Fruit fly (Drosophila melanogaster): ENCODE data around the gene bsh.

The bsh gene

DNA sequence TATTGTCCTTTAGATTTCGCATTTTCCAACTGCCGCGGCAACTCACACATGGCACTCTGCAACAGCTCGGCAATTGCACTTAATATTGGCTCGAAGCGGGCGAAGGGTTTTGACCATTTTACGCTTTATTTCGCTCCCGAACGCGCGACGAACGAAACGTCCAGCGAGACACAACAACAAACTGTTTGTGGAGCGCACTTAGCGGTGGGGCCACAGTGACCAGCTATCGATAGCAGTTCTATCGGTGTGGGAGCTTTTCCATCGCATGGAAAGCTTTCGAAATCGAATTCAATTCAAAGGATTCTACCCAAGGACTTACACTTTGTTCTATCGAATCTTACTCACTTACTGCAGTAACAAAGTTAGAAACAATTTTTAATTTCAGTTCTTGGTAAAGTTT is 12.2 kb downstream of the bsh start, which contains the start of gene CG10631:
TSS of gene CG10631 (minus strand) at position 189 of the 400 bp plus-strand sequence.
- no peak for TF ChIP-seq EcR (GFP tag; optimal IDR thresholded peaks at IDR 0.05)
- peak; percentile 13; the same call in 1 of the 2 replicates for TF ChIP-seq CG32121 (GFP tag; IDR thresholded peaks at IDR 0.05)

- TF ChIP-seq CG34367 (tag; optimal IDR thresholded peaks at IDR 0.05): no peak
- no peak for TF ChIP-seq Pif1B (GFP tag; optimal IDR thresholded peaks at IDR 0.05)
- TF ChIP-seq CG13204 (GFP tag; optimal IDR thresholded peaks at IDR 0.05): peak; percentile 78
- TF ChIP-seq EcR (GFP tag; optimal IDR thresholded peaks at IDR 0.05): no peak
- TF ChIP-seq CG12605 (GFP tag; IDR thresholded peaks at IDR 0.05): 0 out of 2 replicates have a peak, but pooled peaks have one; percentile 26
- TF ChIP-seq Ets98B (GFP tag; IDR thresholded peaks at IDR 0.05): no peak
- no peak for TF ChIP-seq Pif1A (GFP tag; optimal IDR thresholded peaks at IDR 0.05)
Measured at dm6 chr2L:19756040-19756439, 12.8 kb downstream of the bsh start.

dm6 chr2L:19755015-19755414 is 13.9 kb downstream of the bsh start:
- TF ChIP-seq CG14655 (GFP tag; optimal IDR thresholded peaks at IDR 0.05) (no peak), CG9948 (tag; optimal IDR thresholded peaks at IDR 0.05) (no peak)

DNA sequence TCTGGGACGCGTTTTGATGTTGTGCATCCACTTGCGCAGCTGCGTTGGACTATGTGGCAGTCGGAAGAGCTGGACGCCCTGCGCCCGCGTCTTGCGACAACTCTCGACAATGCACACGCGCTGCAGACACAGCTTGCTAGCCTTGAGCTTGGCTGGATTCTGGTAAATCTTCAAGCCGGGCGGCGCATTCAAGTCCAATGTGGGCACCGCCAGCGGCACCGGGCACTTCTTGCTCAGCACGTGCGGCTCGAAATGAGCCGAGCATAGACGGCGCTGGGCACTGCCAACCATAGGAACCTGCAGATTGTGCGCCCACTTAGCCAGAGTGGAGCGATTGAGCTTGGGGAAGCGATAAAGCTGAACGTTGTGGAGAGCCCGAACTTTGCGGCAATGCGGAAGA is 18.3 kb downstream of the bsh start:
- TF ChIP-seq CG10348 (GFP tag; IDR thresholded peaks at IDR 0.05): no peak
- TF ChIP-seq CG13204 (GFP tag; optimal IDR thresholded peaks at IDR 0.05): no peak
- TF ChIP-seq Pif1A (GFP tag; optimal IDR thresholded peaks at IDR 0.05): no peak
- TF ChIP-seq CG8301 (tag; optimal IDR thresholded peaks at IDR 0.05): no peak
- TF ChIP-seq CG8159 (tag; optimal IDR thresholded peaks at IDR 0.05): no peak
- TF ChIP-seq Snoo (tag; optimal IDR thresholded peaks at IDR 0.05): no peak
- TF ChIP-seq gl (tag; optimal IDR thresholded peaks at IDR 0.05): no peak
- TF ChIP-seq CG32121 (GFP tag; IDR thresholded peaks at IDR 0.05): no peak
- no peak for TF ChIP-seq fd96Ca (GFP tag; IDR thresholded peaks at IDR 0.05)
- no peak for TF ChIP-seq CG34367 (tag; optimal IDR thresholded peaks at IDR 0.05)
- TF ChIP-seq CG14655 (GFP tag; optimal IDR thresholded peaks at IDR 0.05): no peak
- no peak for TF ChIP-seq D1 (tag; optimal IDR thresholded peaks at IDR 0.05)
- TF ChIP-seq CG12605 (GFP tag; IDR thresholded peaks at IDR 0.05): no peak
- no peak for TF ChIP-seq rn (GFP tag; IDR thresholded peaks at IDR 0.05)
- no peak for TF ChIP-seq CG15710 (tag; optimal IDR thresholded peaks at IDR 0.05)
- TF ChIP-seq Pif1B (GFP tag; optimal IDR thresholded peaks at IDR 0.05): no peak
- no peak for TF ChIP-seq CG4496 (GFP tag; IDR thresholded peaks at IDR 0.05)
- no peak for TF ChIP-seq CG9948 (tag; optimal IDR thresholded peaks at IDR 0.05)

- TF ChIP-seq CG8301 (tag; optimal IDR thresholded peaks at IDR 0.05) (no peak), Pif1B (GFP tag; optimal IDR thresholded peaks at IDR 0.05) (no peak), CG8159 (tag; optimal IDR thresholded peaks at IDR 0.05) (no peak)
Measured at dm6 chr2L:19735635-19736109, 33.2 kb downstream of the bsh start, which contains the start of the genes CG10462 and Nf-YB. CG10462 (minus strand) TSS chr2L:19735980. Nf-YB (plus strand) TSS chr2L:19736044.

DNA sequence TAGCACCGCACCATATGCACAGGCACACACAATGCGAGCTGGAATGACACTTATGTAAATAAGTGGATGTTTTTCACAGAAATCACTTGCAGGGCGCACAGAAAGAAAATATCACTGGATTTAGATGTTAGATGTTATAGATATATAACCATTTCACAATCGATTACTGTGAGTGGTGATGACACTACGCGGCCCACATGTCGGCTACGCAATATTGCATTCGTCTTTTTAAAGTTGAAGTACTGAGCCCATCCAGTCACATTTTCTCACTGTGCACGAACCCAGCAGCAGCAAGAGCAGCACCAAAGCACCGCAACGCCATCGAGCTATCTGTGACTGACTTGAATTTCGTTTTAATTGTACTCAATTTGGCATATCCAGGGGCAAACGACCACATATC is 46.4 kb downstream of the bsh start:
- TF ChIP-seq Ets98B (GFP tag; IDR thresholded peaks at IDR 0.05): 0 out of 2 replicates have a peak, but pooled peaks have one; percentile 9
- no peak for TF ChIP-seq CG8159 (tag; optimal IDR thresholded peaks at IDR 0.05)
- no peak for TF ChIP-seq D1 (tag; optimal IDR thresholded peaks at IDR 0.05)

Data from whole organism, pupa.